Fruit fly (Drosophila melanogaster) whole organism, embryonic: ENCODE results near the gene CG43760.
A peak's percentile ranks its signal among the peaks of the same experiment; 100 is the strongest.

ENCODE experiments used
- CG12942 ChIP-seq: fragments of 200-800 bp; sonication (Bioruptor generic); optimal IDR thresholded peaks from 3 replicates; lab custom pipeline; 2016; ENCODE audit warnings: missing biosample characterization, missing genetic modification characterization
- CG13296 ChIP-seq: fragments of 200-800 bp; sonication (Bioruptor generic); optimal IDR thresholded peaks from 3 replicates; lab custom pipeline; 2018; ENCODE audit warnings: missing biosample characterization, mild to moderate bottlenecking, missing genetic modification characterization
- CG14441 ChIP-seq: fragments of 200-800 bp; sonication (Bioruptor generic); IDR thresholded peaks from 2 replicates; pipeline ENCODE4 v1.3.6; 2022; ENCODE audit warnings: missing biosample characterization, missing genetic modification characterization
- CG15479 ChIP-seq: fragments of 200-800 bp; sonication (Bioruptor generic); optimal IDR thresholded peaks from 3 replicates; lab custom pipeline; 2019; ENCODE audit warnings: missing biosample characterization, mild to moderate bottlenecking, missing genetic modification characterization, moderate library complexity
- CG15514 ChIP-seq: fragments of 200-800 bp; sonication (Bioruptor generic); optimal IDR thresholded peaks from 3 replicates; lab custom pipeline; 2017; ENCODE audit warnings: missing biosample characterization, missing genetic modification characterization, mild to moderate bottlenecking, moderate library complexity, missing genetic modification reagents
- CG16815 ChIP-seq: fragments of 200-800 bp; sonication (Bioruptor generic); optimal IDR thresholded peaks from 3 replicates; lab custom pipeline; 2017; ENCODE audit warnings: missing biosample characterization, mild to moderate bottlenecking, missing genetic modification characterization
- CG17186 ChIP-seq: fragments of 200-800 bp; sonication (Bioruptor generic); optimal IDR thresholded peaks from 3 replicates; lab custom pipeline; 2017; ENCODE audit warnings: missing biosample characterization, missing genetic modification reagents, missing genetic modification characterization
- CG17385 ChIP-seq: fragments of 200-800 bp; sonication (Bioruptor generic); optimal IDR thresholded peaks from 3 replicates; lab custom pipeline; 2018; ENCODE audit warnings: missing biosample characterization, mild to moderate bottlenecking, missing genetic modification characterization
- CG17802 ChIP-seq: fragments of 200-800 bp; sonication (Bioruptor generic); optimal IDR thresholded peaks from 2 replicates; lab custom pipeline; 2018; ENCODE audit warnings: missing biosample characterization, mild to moderate bottlenecking, missing genetic modification characterization, moderate library complexity
- CG18599 ChIP-seq: fragments of 200-800 bp; sonication (Bioruptor generic); optimal IDR thresholded peaks from 3 replicates; lab custom pipeline; 2017; ENCODE audit warnings: missing biosample characterization, missing genetic modification characterization, mild to moderate bottlenecking, moderate library complexity, missing genetic modification reagents
- CG30020 ChIP-seq: fragments of 200-800 bp; optimal IDR thresholded peaks from 2 replicates; lab custom pipeline; 2019; ENCODE audit warnings: missing biosample characterization, mild to moderate bottlenecking, missing genetic modification characterization, moderate library complexity
- CG5180 ChIP-seq: fragments of 200-800 bp; sonication (Bioruptor generic); optimal IDR thresholded peaks from 3 replicates; lab custom pipeline; 2017; ENCODE audit warnings: missing biosample characterization, missing genetic modification characterization, mild to moderate bottlenecking, moderate library complexity, missing genetic modification reagents
- CG6689 ChIP-seq: fragments of 200-800 bp; sonication (Bioruptor generic); IDR thresholded peaks from 2 replicates; pipeline ENCODE4 v1.3.6; 2022; ENCODE audit warnings: missing biosample characterization, missing genetic modification characterization
- CG7372 ChIP-seq: fragments of 200-800 bp; sonication (Bioruptor generic); IDR thresholded peaks from 2 replicates; pipeline ENCODE4 v1.3.6; 2022; ENCODE audit warnings: missing biosample characterization, missing genetic modification characterization
- CG7839 ChIP-seq: fragments of 200-800 bp; sonication (Bioruptor generic); optimal IDR thresholded peaks from 3 replicates; lab custom pipeline; 2018; ENCODE audit warnings: missing biosample characterization, mild to moderate bottlenecking, missing genetic modification characterization, moderate library complexity
- CG7928 ChIP-seq: fragments of 200-800 bp; sonication (Bioruptor generic); optimal IDR thresholded peaks from 2 replicates; lab custom pipeline; 2017; ENCODE audit warnings: missing biosample characterization, mild to moderate bottlenecking, missing genetic modification characterization
- CG8290 ChIP-seq, 3 experiments: fragments of 200-800 bp; sonication (Bioruptor generic); optimal IDR thresholded peaks; 2 replicates each; lab custom pipeline; 2016 to 2019; ENCODE audit warnings: missing biosample characterization in 3 of 3, missing genetic modification characterization in 3 of 3, mild to moderate bottlenecking in 2 of 3, moderate library complexity in 1 of 3
- CG9797 ChIP-seq: fragments of 200-800 bp; sonication (Bioruptor generic); optimal IDR thresholded peaks from 3 replicates; lab custom pipeline; 2018; ENCODE audit warnings: missing biosample characterization, mild to moderate bottlenecking, missing genetic modification characterization
- CHES-1-like ChIP-seq: fragments of 200-800 bp; sonication (Bioruptor generic); optimal IDR thresholded peaks from 2 replicates; lab custom pipeline; 2016; ENCODE audit warnings: missing biosample characterization, missing genetic modification characterization
- Dbx ChIP-seq: fragments of 200-800 bp; sonication (Bioruptor generic); IDR thresholded peaks from 3 replicates; pipeline ENCODE4 v1.3.6; 2022; ENCODE audit warnings: missing biosample characterization, missing genetic modification characterization
- Dip2 ChIP-seq: fragments of 200-800 bp; sonication (Bioruptor generic); IDR thresholded peaks from 2 replicates; pipeline ENCODE4 v1.3.6; 2022; ENCODE audit warnings: missing biosample characterization, missing genetic modification characterization
- HmgZ ChIP-seq: fragments of 200-800 bp; sonication (Bioruptor generic); optimal IDR thresholded peaks from 2 replicates; lab custom pipeline; 2018; ENCODE audit warnings: missing biosample characterization, mild to moderate bottlenecking, missing genetic modification characterization
- Lpt ChIP-seq: fragments of >200 bp; optimal IDR thresholded peaks from 2 replicates; lab custom pipeline; 2018; ENCODE audit warnings: missing biosample characterization, missing genetic modification characterization
- MESR4 ChIP-seq: fragments of 200-800 bp; sonication (Bioruptor generic); optimal IDR thresholded peaks from 2 replicates; lab custom pipeline; 2018; ENCODE audit warnings: missing biosample characterization, mild to moderate bottlenecking, missing genetic modification characterization, moderate library complexity
- Mrtf ChIP-seq: fragments of 200-800 bp; sonication (Bioruptor generic); IDR thresholded peaks from 3 replicates; pipeline ENCODE4 v1.3.6; 2022; ENCODE audit warnings: missing biosample characterization, missing genetic modification characterization
- NK7.1 ChIP-seq: fragments of 200-800 bp; sonication (Bioruptor generic); optimal IDR thresholded peaks from 3 replicates; lab custom pipeline; 2016; ENCODE audit warnings: missing biosample characterization, missing genetic modification characterization
- Nf-YB ChIP-seq: fragments of 200-800 bp; sonication (Bioruptor generic); optimal IDR thresholded peaks from 3 replicates; lab custom pipeline; 2019; ENCODE audit warnings: missing biosample characterization, mild to moderate bottlenecking, missing genetic modification characterization, moderate library complexity
- ara ChIP-seq: fragments of 200-800 bp; sonication (Bioruptor generic); IDR thresholded peaks from 2 replicates; pipeline ENCODE4 v1.3.6; 2022; ENCODE audit warnings: missing biosample characterization, missing genetic modification characterization
- corto ChIP-seq: fragments of 200-800 bp; sonication (Bioruptor generic); optimal IDR thresholded peaks from 2 replicates; lab custom pipeline; 2016; ENCODE audit warnings: missing biosample characterization, mild to moderate bottlenecking, missing genetic modification characterization, moderate library complexity
- danr ChIP-seq: fragments of 200-800 bp; sonication (Bioruptor generic); IDR thresholded peaks from 2 replicates; pipeline ENCODE4 v1.3.6; 2022; ENCODE audit warnings: missing biosample characterization, missing genetic modification characterization
- dimm ChIP-seq: fragments of 200-800 bp; sonication (Bioruptor generic); IDR thresholded peaks from 2 replicates; pipeline ENCODE4 v1.3.6; 2022; ENCODE audit warnings: missing biosample characterization, missing genetic modification characterization
- dpn ChIP-seq, 2 experiments: fragments of 200-800 bp; sonication (Bioruptor generic); optimal IDR thresholded peaks; 3 replicates each; lab custom pipeline; 2016; ENCODE audit warnings: missing biosample characterization in 2 of 2, missing genetic modification characterization in 2 of 2
- gem ChIP-seq: fragments of 200-800 bp; sonication (Bioruptor generic); optimal IDR thresholded peaks from 2 replicates; lab custom pipeline; 2019; ENCODE audit warnings: missing biosample characterization, mild to moderate bottlenecking, missing genetic modification characterization, moderate library complexity
- gfzf ChIP-seq: fragments of 200-800 bp; sonication (Bioruptor generic); optimal IDR thresholded peaks from 2 replicates; lab custom pipeline; 2016; ENCODE audit warnings: missing biosample characterization, mild to moderate bottlenecking, missing genetic modification characterization, moderate library complexity
- hb ChIP-seq: fragments of 200-800 bp; sonication (Bioruptor generic); IDR thresholded peaks from 3 replicates; pipeline ENCODE4 v1.3.6; 2022; ENCODE audit warnings: missing biosample characterization, missing genetic modification characterization; ENCODE audit not compliant: partially characterized antibody
- insv ChIP-seq, 2 experiments: fragments of 200-800 bp; sonication (Bioruptor generic); optimal IDR thresholded peaks; 3 replicates each; lab custom pipeline; 2016 to 2018; ENCODE audit warnings: missing biosample characterization in 2 of 2, missing genetic modification characterization in 2 of 2
- jigr1 ChIP-seq: fragments of 200-800 bp; sonication (Bioruptor generic); IDR thresholded peaks from 3 replicates; pipeline ENCODE4 v1.3.6; 2022; ENCODE audit warnings: missing biosample characterization, missing genetic modification characterization
- kah ChIP-seq: fragments of 200-800 bp; sonication (Bioruptor generic); optimal IDR thresholded peaks from 2 replicates; lab custom pipeline; 2018; ENCODE audit warnings: missing biosample characterization, mild to moderate bottlenecking, missing genetic modification characterization
- kni ChIP-seq: fragments of 200-800 bp; sonication (Bioruptor generic); optimal IDR thresholded peaks from 3 replicates; lab custom pipeline; 2017; ENCODE audit warnings: mild to moderate bottlenecking, missing biosample characterization, missing genetic modification reagents, missing genetic modification characterization
- lab ChIP-seq: fragments of 200-800 bp; sonication (Bioruptor generic); optimal IDR thresholded peaks from 3 replicates; lab custom pipeline; 2017; ENCODE audit warnings: missing biosample characterization, missing genetic modification characterization, mild to moderate bottlenecking, moderate library complexity, missing genetic modification reagents
- lmd ChIP-seq: fragments of 200-800 bp; sonication (Bioruptor generic); IDR thresholded peaks from 2 replicates; pipeline ENCODE4 v1.3.6; 2022; ENCODE audit warnings: missing biosample characterization, missing genetic modification characterization
- oc ChIP-seq: fragments of 200-800 bp; sonication (Bioruptor generic); optimal IDR thresholded peaks from 2 replicates; lab custom pipeline; 2018; ENCODE audit warnings: missing biosample characterization, mild to moderate bottlenecking, missing genetic modification characterization, moderate library complexity
- rib ChIP-seq: fragments of 200-800 bp; sonication (Bioruptor generic); IDR thresholded peaks from 2 replicates; pipeline ENCODE4 v1.3.6; 2022; ENCODE audit warnings: missing biosample characterization, missing genetic modification characterization
- sens-2 ChIP-seq: fragments of 200-800 bp; sonication (Bioruptor generic); IDR thresholded peaks from 2 replicates; pipeline ENCODE4 v1.3.6; 2022; ENCODE audit warnings: missing biosample characterization, missing genetic modification characterization
- seq ChIP-seq: fragments of 200-800 bp; sonication (Bioruptor generic); IDR thresholded peaks from 2 replicates; pipeline ENCODE4 v1.3.6; 2022; ENCODE audit warnings: missing biosample characterization, missing genetic modification characterization
- sob ChIP-seq: fragments of 200-800 bp; sonication (Bioruptor generic); IDR thresholded peaks from 2 replicates; pipeline ENCODE4 v1.3.6; 2022; ENCODE audit warnings: missing biosample characterization, missing genetic modification characterization
- sr ChIP-seq: fragments of 200-800 bp; sonication (Bioruptor generic); IDR thresholded peaks from 3 replicates; pipeline ENCODE4 v1.3.6; 2022; ENCODE audit warnings: missing biosample characterization, missing genetic modification characterization
- trh ChIP-seq: fragments of 200-800 bp; sonication (Bioruptor generic); optimal IDR thresholded peaks from 2 replicates; lab custom pipeline; 2016; ENCODE audit warnings: missing biosample characterization, missing genetic modification characterization
- zfh1 ChIP-seq: fragments of 200-800 bp; sonication (Bioruptor generic); IDR thresholded peaks from 3 replicates; pipeline ENCODE4 v1.3.6; 2022; ENCODE audit warnings: missing biosample characterization, missing genetic modification characterization

CG43760 gene

dm6 chr2L:15747394-15748260 is 29.0 kb downstream of the CG43760 start, which contains the start of gene CycE (continued):
- TF ChIP-seq kah (GFP tag; lab: Kevin White, UChicago) = peak; percentile 63
- TF ChIP-seq ara (GFP tag; lab: Robert Waterston, UW) = no peak
- TF ChIP-seq trh (GFP tag; lab: Kevin White, UChicago) = no peak
- no peak for TF ChIP-seq CG12942 (GFP tag; lab: Kevin White, UChicago)
- no peak for TF ChIP-seq sr (GFP tag; lab: Robert Waterston, UW)
- no peak for TF ChIP-seq MESR4 (GFP tag; lab: Kevin White, UChicago)
- peak; percentile 2 for TF ChIP-seq HmgZ
- TF ChIP-seq CG6689 = peak; percentile 63; the same call in 1 of the 2 replicates
- TF ChIP-seq gfzf (GFP tag; lab: Kevin White, UChicago) = peak; percentile 55
- peak; percentile 41 for TF ChIP-seq CG9797 (GFP tag; lab: Kevin White, UChicago)
- no peak for TF ChIP-seq CG7839
- TF ChIP-seq corto = no peak
- TF ChIP-seq CG17802 (tag; lab: Kevin White, UChicago) = no peak
- no peak for TF ChIP-seq CG30020 (tag; lab: Kevin White, UChicago)
- TF ChIP-seq dimm (GFP tag; lab: Robert Waterston, UW) = no peak
- no peak for TF ChIP-seq lab (GFP tag; lab: Kevin White, UChicago)
- TF ChIP-seq oc (tag; lab: Kevin White, UChicago) = no peak
- no peak for TF ChIP-seq Mrtf (GFP tag; lab: Robert Waterston, UW)
- TF ChIP-seq CG7928 (GFP tag; lab: Kevin White, UChicago) = no peak
- TF ChIP-seq NK7.1 = no peak
- TF ChIP-seq CG16815 (GFP tag; lab: Kevin White, UChicago) = no peak
- TF ChIP-seq CG15479 (GFP tag; lab: Kevin White, UChicago) = peak; percentile 83
- TF ChIP-seq Dbx (GFP tag; lab: Robert Waterston, UW) = 0 out of 3 replicates have a peak, but pooled peaks have one; percentile 31
- no peak for TF ChIP-seq insv (GFP tag; optimal IDR thresholded peaks at IDR 0.05; lab: Kevin White, UChicago)
- no peak for TF ChIP-seq seq (GFP tag; lab: Robert Waterston, UW)
- no peak for TF ChIP-seq sob (GFP tag; lab: Robert Waterston, UW)
- peak; percentile 15 for TF ChIP-seq CG17186
- TF ChIP-seq Lpt (GFP tag; lab: Kevin White, UChicago) = no peak
- no peak for TF ChIP-seq CG14441 (GFP tag; lab: Robert Waterston, UW)
- TF ChIP-seq CG7372 (GFP tag; lab: Robert Waterston, UW) = no peak
- no peak for TF ChIP-seq sens-2
- no peak for TF ChIP-seq Nf-YB (GFP tag; lab: Kevin White, UChicago)
- no peak for TF ChIP-seq gem
- TF ChIP-seq zfh1 (GFP tag; lab: Robert Waterston, UW) = 0 out of 3 replicates have a peak, but pooled peaks have one; percentile 28
- TF ChIP-seq kni (GFP tag; lab: Kevin White, UChicago) = peak; percentile 12
- no peak for TF ChIP-seq jigr1 (GFP tag; lab: Robert Waterston, UW)
- peak; percentile 28 for TF ChIP-seq CG15514 (GFP tag; lab: Kevin White, UChicago)
- no peak for TF ChIP-seq hb (GFP tag; lab: Robert Waterston, UW)
- TF ChIP-seq CG13296 (GFP tag; lab: Kevin White, UChicago) = no peak
- no peak for TF ChIP-seq lmd
- TF ChIP-seq Dip2 (GFP tag; lab: Robert Waterston, UW) = no peak
- no peak for TF ChIP-seq CG17385 (GFP tag; lab: Kevin White, UChicago)
- no peak for TF ChIP-seq CG5180 (GFP tag; lab: Kevin White, UChicago)
- no peak for TF ChIP-seq CG8290 (GFP tag; optimal IDR thresholded peaks at IDR 0.05; lab: Kevin White, UChicago)
- no peak for TF ChIP-seq CG8290 (tag; optimal IDR thresholded peaks at IDR 0.05; lab: Kevin White, UChicago)
- no peak for TF ChIP-seq dpn (GFP tag; optimal IDR thresholded peaks at IDR 0.05; lab: Kevin White, UChicago)
- TF ChIP-seq CHES-1-like = no peak
- no peak for TF ChIP-seq danr (GFP tag; lab: Robert Waterston, UW)
- no peak for TF ChIP-seq CG18599 (GFP tag; lab: Kevin White, UChicago)
- peak; percentile 51; the same call in 1 of the 2 replicates for TF ChIP-seq rib (GFP tag; lab: Robert Waterston, UW)
